Fruit fly (Drosophila melanogaster) Kc167 (cell line): Measurements from ENCODE around the gene Mms19.

Source experiments
- Myc ChIP-seq: fragments of >200 bp; optimal IDR thresholded peaks from 2 replicates; lab custom pipeline; 2017; ENCODE audit warnings: missing external identifiers
- Sin3A ChIP-seq: fragments of >200 bp; optimal IDR thresholded peaks from 2 replicates; lab custom pipeline; 2018; ENCODE audit warnings: missing external identifiers
- h ChIP-seq: fragments of >200 bp; optimal IDR thresholded peaks from 3 replicates; lab custom pipeline; 2018; ENCODE audit warnings: missing external identifiers
- insv ChIP-seq: fragments of >200 bp; optimal IDR thresholded peaks from 3 replicates; lab custom pipeline; 2018; ENCODE audit warnings: missing external identifiers
- psq ChIP-seq: fragments of >200 bp; optimal IDR thresholded peaks from 2 replicates; lab custom pipeline; 2017; ENCODE audit warnings: missing external identifiers
- ttk ChIP-seq: sonication (Bioruptor generic); optimal IDR thresholded peaks from 2 replicates; lab custom pipeline; 2017; ENCODE audit warnings: missing external identifiers

Mms19 gene

DNA sequence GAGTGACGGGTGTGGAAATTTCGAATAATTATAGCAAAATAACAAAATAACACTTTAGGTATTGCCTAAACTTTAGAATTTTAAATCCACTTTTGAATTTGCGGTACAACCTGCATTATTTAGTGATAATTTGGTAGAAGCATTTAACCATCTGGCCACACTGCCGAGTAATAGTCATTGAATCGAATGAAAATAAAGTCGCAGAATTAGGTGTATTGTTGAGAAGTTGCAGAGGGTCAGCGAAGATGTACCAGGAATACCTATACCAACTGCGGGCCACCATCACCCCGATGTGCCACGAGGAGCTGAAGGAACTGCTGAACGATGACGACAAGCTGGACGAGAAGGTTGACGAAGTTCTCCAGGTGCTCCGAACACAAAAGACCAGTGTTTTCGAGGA is 6.3 kb upstream of the Mms19 start, which contains the start of gene Vps37B:
Vps37B (plus strand) TSS at position 134 of the 400 bp plus-strand sequence.
- TF ChIP-seq insv (lab: Kevin White, UChicago) (no peak), ttk (lab: Kevin White, UChicago) (no peak), Myc (lab: Kevin White, UChicago) (no peak), psq (lab: Kevin White, UChicago) (no peak), h (lab: Kevin White, UChicago) (no peak), Sin3A (lab: Kevin White, UChicago) (no peak)

DNA sequence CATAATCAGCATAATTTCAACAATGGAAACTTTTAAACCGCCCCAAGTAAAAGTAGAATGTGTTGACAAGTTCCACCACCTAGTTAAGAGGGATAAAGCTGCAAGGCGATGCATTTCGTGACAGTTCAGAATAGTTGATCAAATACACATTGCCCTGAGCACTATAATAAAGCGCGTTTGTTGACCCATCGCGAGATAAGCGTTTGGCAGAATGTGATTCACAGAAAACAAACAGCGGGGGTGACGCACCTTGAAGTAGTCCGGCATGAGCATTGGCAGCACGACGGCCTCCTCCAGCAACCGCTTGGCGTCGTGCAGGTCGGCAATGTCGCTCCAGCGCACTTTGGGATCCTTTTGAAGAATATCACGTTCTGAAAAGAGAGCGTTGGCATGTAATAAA is 2.9 kb upstream of the Mms19 start:
- TF ChIP-seq Myc (lab: Kevin White, UChicago) (no peak), psq (lab: Kevin White, UChicago) (no peak), ttk (lab: Kevin White, UChicago) (no peak), Sin3A (lab: Kevin White, UChicago) (no peak), insv (lab: Kevin White, UChicago) (no peak), h (lab: Kevin White, UChicago) (no peak)

DNA sequence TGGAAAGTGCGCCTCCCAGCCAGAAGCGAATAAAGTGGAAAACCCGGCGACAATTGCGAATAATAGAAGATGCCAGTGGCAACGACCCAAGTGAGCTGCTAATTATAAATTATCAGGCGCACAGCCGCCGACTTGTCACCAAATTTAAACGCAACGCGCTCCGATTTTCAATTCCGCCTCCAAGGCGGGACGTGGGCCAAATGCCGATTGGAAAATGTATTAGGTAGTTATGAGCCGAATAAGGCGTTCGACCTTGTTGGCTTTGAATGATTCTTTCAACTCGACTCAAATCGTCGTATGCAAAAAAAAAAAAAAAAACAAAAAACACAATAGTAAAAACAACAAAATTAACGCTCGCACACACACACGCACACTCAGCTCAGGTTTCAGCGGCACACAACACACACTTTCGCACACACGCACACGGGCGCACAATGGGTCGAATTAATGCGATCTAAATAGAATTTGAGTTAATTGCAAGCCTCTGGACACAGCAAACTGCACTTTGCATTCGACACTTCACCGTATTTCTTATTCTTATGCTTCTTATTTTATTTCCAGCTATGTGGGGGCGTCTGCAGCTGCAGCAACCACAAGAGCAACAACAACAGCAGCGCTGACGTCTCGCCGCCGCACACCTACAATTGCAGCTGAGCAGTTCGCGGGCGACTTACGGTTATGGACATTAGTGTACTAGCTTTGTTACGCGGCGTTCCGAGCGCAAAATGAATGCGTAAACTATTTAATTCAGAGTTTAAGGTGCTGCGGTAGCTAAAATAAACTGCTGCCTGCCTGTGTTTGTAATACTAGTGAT is 753 bp upstream of the Mms19 start:
- TF ChIP-seq Sin3A (lab: Kevin White, UChicago) (no peak), Myc (lab: Kevin White, UChicago) (no peak), h (lab: Kevin White, UChicago) (no peak), insv (lab: Kevin White, UChicago) (no peak), psq (lab: Kevin White, UChicago) (no peak), ttk (lab: Kevin White, UChicago) (no peak)

DNA sequence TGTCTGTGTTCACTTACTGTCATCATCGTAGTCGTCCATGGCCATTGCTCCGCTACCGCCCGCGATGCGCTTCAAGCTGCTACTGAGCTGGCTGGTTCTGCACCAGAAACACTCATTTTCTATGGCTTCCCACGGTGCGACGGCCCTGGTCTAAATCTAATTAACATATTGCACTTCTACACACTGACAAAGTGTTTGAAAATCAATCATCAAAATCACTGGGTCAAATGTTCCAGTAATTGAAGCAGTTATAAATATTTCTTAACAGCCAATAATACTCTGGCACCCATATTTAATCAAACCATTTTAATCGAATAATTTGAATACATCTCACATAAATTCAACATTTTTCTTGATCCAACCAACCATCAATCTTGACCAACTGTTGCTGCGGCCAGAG is 4.9 kb downstream of the Mms19 start, which contains the start of gene rtp:
rtp (minus strand) TSS at position 101 of the 400 bp plus-strand sequence.
- TF ChIP-seq insv (lab: Kevin White, UChicago) (no peak), h (lab: Kevin White, UChicago) (no peak), Myc (lab: Kevin White, UChicago) (no peak), ttk (lab: Kevin White, UChicago) (no peak), Sin3A (lab: Kevin White, UChicago) (no peak), psq (lab: Kevin White, UChicago) (no peak)

DNA sequence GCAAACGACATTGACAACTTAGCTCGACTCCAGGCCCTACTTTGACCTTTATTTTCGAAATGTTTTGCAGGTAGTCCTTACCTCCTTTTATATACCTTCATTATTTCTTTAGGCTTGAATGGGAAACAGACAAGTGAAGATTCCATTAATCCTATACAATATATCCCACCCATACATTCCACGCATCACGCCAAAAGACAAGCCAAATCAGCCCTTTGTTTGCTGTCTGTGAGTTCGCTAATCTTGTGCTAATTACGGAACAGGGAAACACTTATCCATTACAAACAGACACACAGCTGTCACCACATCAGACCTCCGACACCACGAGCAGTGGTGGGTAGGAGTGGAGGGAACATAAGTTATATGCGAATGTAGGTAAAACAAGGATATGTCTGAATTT is 8.4 kb downstream of the Mms19 start, which contains the start of gene CG33293:
CG33293 (minus strand) TSS at position 15 of the 400 bp plus-strand sequence.
- no peak for TF ChIP-seq insv (lab: Kevin White, UChicago)
- TF ChIP-seq Myc (lab: Kevin White, UChicago) = no peak
- no peak for TF ChIP-seq Sin3A (lab: Kevin White, UChicago)
- TF ChIP-seq psq (lab: Kevin White, UChicago) = no peak
- TF ChIP-seq ttk (lab: Kevin White, UChicago) = no peak
- TF ChIP-seq h (lab: Kevin White, UChicago) = no peak

DNA sequence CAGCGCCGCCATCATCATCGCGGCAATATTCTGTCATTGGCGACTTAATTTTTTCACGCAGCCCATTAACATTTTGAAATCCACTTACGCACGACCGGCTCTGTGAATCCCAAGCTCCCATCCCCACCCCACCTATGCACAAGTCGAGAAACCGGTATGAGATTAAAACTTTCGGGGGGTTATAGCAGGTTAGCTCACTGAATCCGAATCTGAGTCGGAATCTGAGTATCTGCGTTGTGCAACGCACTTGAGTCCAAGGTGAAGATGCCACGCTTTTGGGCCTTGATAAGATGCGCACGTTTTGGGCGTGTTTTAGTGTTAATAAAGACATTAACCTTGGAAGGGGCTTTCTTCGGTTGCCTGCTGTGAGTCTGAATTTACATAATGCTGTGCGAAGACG is 14.6 kb downstream of the Mms19 start:
- TF ChIP-seq insv (lab: Kevin White, UChicago) (no peak), Sin3A (lab: Kevin White, UChicago) (no peak), ttk (lab: Kevin White, UChicago) (no peak), h (lab: Kevin White, UChicago) (no peak), psq (lab: Kevin White, UChicago) (no peak), Myc (lab: Kevin White, UChicago) (no peak)

DNA sequence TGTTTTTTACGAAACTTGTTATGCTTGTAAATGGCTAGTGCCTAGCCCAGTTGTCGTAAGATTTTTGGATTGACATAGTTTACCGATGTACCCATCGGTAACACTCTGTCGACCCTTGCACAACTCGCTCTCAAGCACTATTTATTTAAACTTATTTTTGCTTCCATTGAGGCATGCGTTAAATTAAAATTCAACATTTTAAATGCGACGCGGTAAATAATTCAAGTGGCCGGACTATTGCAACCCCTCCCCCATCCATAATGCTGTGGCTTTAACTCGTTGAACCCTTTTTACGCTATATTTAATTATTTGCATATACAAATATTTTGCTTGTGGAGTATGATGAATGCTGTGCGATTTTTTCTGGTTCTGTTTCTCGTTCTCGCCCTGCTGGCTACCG is 17.0 kb downstream of the Mms19 start:
- no peak for TF ChIP-seq ttk (lab: Kevin White, UChicago)
- no peak for TF ChIP-seq Myc (lab: Kevin White, UChicago)
- no peak for TF ChIP-seq insv (lab: Kevin White, UChicago)
- no peak for TF ChIP-seq Sin3A (lab: Kevin White, UChicago)
- no peak for TF ChIP-seq psq (lab: Kevin White, UChicago)
- no peak for TF ChIP-seq h (lab: Kevin White, UChicago)

DNA sequence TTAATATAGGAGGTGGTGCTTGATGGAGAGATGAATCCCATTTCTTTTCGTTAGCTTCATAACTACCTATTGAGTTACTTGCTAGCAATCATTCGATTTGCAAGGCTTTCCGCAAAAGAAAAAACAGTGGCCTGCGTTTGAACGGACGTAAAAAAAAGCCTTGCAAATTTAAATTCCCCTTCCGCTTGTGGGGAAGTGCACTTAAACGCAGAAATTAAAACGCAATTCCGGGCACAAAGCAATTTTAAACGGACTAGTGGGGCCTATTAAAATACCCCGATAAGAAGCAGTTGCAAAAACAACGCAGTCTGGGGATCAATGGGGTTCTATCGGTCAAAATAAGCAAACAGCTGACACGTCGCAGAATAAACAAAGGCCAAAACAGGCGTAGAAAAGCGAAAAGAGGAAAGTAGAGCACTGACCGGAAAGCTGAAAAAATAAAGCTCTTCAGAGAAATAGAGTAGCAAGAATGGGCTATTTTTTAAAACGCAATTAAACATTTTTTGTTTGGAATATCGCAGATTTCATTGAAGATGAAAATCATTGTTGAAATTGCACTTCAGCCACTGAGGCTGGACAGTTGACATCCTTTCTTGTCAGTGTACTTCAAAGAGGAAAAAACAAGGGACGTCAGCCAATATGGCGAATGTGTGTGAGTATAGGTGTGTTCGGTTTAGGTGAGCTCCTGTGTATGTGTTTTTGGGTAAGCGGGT is 18.3 kb downstream of the Mms19 start:
- TF ChIP-seq psq (lab: Kevin White, UChicago) = no peak
- TF ChIP-seq Myc (lab: Kevin White, UChicago) = no peak
- no peak for TF ChIP-seq h (lab: Kevin White, UChicago)

DNA sequence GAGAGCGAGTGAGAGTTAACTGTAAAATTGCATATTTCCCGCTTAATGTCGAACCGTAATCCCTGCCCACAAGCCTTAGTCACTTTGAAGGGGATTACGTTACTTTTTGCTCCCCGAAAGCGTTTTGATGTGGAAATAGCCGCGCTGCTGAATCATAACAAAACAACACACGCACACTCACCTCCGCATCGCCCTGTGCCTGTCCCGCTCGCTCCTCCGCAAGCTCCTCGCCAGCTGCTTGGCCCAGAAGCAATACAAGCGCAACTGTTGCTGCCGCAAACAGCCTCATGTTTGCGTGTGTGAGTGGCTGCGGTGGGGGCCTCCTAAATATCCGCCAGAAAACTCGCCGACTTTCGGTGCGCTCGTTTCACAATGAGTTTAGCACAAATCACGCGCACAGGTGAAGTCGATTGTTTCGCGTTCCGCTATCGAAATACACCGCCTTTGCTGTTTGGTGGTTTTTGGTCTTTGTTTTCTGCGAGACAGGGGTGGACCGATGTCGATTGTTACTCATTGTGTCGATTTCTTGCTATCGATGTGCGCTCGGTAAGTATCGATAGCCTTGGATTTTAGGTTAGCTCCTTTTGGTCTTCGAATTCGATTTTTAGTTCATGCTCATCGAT is 19.0 kb downstream of the Mms19 start, which contains the start of gene CtsF:
CtsF (minus strand) TSS at position 503 of the 623 bp plus-strand sequence.
- no peak for TF ChIP-seq ttk (lab: Kevin White, UChicago)
- TF ChIP-seq Myc (lab: Kevin White, UChicago) = no peak
- no peak for TF ChIP-seq h (lab: Kevin White, UChicago)
- no peak for TF ChIP-seq insv (lab: Kevin White, UChicago)
- TF ChIP-seq psq (lab: Kevin White, UChicago) = no peak
- TF ChIP-seq Sin3A (lab: Kevin White, UChicago) = no peak

DNA sequence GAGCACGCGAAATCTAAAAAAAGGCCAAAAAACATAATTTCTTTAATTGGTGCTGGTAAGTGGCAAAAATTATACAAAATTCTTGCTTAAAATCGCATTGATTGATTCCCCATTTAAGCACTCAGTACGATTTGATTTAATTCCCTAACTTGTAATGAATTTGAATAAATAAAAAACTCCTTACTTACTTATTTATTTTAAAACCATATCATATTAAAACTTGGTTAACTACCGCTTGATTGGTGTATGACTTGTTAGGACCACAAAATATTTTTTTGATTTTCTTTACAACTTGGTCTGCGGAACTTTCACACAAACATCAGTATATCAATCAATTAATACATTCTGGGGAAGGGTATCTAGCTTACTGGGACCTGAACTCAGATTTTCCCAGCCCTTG is 20.5 kb downstream of the Mms19 start, which contains the start of gene CG1113:
CG1113 (plus strand) TSS at position 301 of the 400 bp plus-strand sequence.
- TF ChIP-seq ttk (lab: Kevin White, UChicago) (no peak), Myc (lab: Kevin White, UChicago) (no peak), insv (lab: Kevin White, UChicago) (no peak), h (lab: Kevin White, UChicago) (no peak), Sin3A (lab: Kevin White, UChicago) (no peak), psq (lab: Kevin White, UChicago) (no peak)
